Fruit fly (Drosophila melanogaster) whole organism, prepupa: ENCODE data around the gene Usp12-46.
A peak's percentile ranks its signal among the peaks of the same experiment; 100 is the strongest.

Experiments used
- Blimp-1 ChIP-seq: fragments of 200-800 bp; sonication (Bioruptor generic); optimal IDR thresholded peaks from 3 replicates; lab custom pipeline; 2017; ENCODE audit warnings: missing biosample characterization, missing genetic modification characterization, mild to moderate bottlenecking, moderate library complexity, missing genetic modification reagents
- CG10631 ChIP-seq: fragments of 200-800 bp; sonication (Bioruptor generic); optimal IDR thresholded peaks from 2 replicates; lab custom pipeline; 2016; ENCODE audit warnings: missing biosample characterization, missing genetic modification characterization
- CG10669 ChIP-seq: fragments of 200-800 bp; sonication (Bioruptor generic); optimal IDR thresholded peaks from 3 replicates; lab custom pipeline; 2018; ENCODE audit warnings: missing biosample characterization, mild to moderate bottlenecking, missing genetic modification characterization, moderate library complexity
- CG11294 ChIP-seq: fragments of 200-800 bp; sonication (Bioruptor generic); IDR thresholded peaks from 2 replicates; pipeline ENCODE4 v1.3.6; 2022; ENCODE audit warnings: missing biosample characterization, missing genetic modification characterization
- CG11762 ChIP-seq: fragments of 200-800 bp; sonication (Bioruptor generic); optimal IDR thresholded peaks from 3 replicates; lab custom pipeline; 2016; ENCODE audit warnings: missing biosample characterization, missing genetic modification characterization; ENCODE audit not compliant: insufficient read depth
- CG11902 ChIP-seq: fragments of 200-800 bp; sonication (Bioruptor generic); optimal IDR thresholded peaks from 3 replicates; lab custom pipeline; 2016; ENCODE audit warnings: missing biosample characterization, missing genetic modification characterization
- CG15336 ChIP-seq: fragments of 200-800 bp; sonication (Bioruptor generic); IDR thresholded peaks from 2 replicates; pipeline ENCODE4 v1.3.6; 2022; ENCODE audit warnings: missing biosample characterization, missing genetic modification characterization
- CG16779 ChIP-seq: fragments of 200-800 bp; sonication (Bioruptor generic); optimal IDR thresholded peaks from 3 replicates; lab custom pipeline; 2017; ENCODE audit warnings: missing biosample characterization, mild to moderate bottlenecking, missing genetic modification characterization
- CG3032 ChIP-seq: fragments of 200-800 bp; optimal IDR thresholded peaks from 2 replicates; lab custom pipeline; 2019; ENCODE audit warnings: missing biosample characterization, mild to moderate bottlenecking, missing genetic modification characterization, moderate library complexity
- CG34406 ChIP-seq: fragments of 200-800 bp; sonication (Bioruptor generic); optimal IDR thresholded peaks from 3 replicates; lab custom pipeline; 2016; ENCODE audit warnings: missing biosample characterization, missing genetic modification characterization
- CG3919 ChIP-seq: fragments of 200-800 bp; sonication (Bioruptor generic); optimal IDR thresholded peaks from 3 replicates; lab custom pipeline; 2016; ENCODE audit warnings: missing biosample characterization, missing genetic modification characterization
- CG4318 ChIP-seq: fragments of 200-800 bp; sonication (Bioruptor generic); optimal IDR thresholded peaks from 3 replicates; lab custom pipeline; 2017; ENCODE audit warnings: missing biosample characterization, mild to moderate bottlenecking, missing genetic modification characterization
- CG6276 ChIP-seq: fragments of 200-800 bp; sonication (Bioruptor generic); optimal IDR thresholded peaks from 2 replicates; lab custom pipeline; 2017; ENCODE audit warnings: missing biosample characterization, mild to moderate bottlenecking, missing genetic modification characterization
- CG6792 ChIP-seq: fragments of 200-800 bp; sonication (Bioruptor generic); optimal IDR thresholded peaks from 3 replicates; lab custom pipeline; 2016; ENCODE audit warnings: missing biosample characterization, missing genetic modification characterization
- CG6854 ChIP-seq: fragments of 200-800 bp; sonication (Bioruptor generic); optimal IDR thresholded peaks from 2 replicates; lab custom pipeline; 2017; ENCODE audit warnings: missing biosample characterization, mild to moderate bottlenecking, missing genetic modification characterization
- CG7368 ChIP-seq: fragments of 200-800 bp; sonication (Bioruptor generic); optimal IDR thresholded peaks from 3 replicates; lab custom pipeline; 2016; ENCODE audit warnings: missing biosample characterization, missing genetic modification characterization
- CG8119 ChIP-seq: fragments of 200-800 bp; sonication (Bioruptor generic); IDR thresholded peaks from 3 replicates; pipeline ENCODE4 v1.3.6; 2022; ENCODE audit warnings: missing biosample characterization, missing genetic modification characterization
- CG8319 ChIP-seq: fragments of 200-800 bp; sonication (Bioruptor generic); optimal IDR thresholded peaks from 3 replicates; lab custom pipeline; 2016; ENCODE audit warnings: missing biosample characterization, missing genetic modification characterization
- CG8632 ChIP-seq: fragments of 200-800 bp; sonication (Bioruptor generic); optimal IDR thresholded peaks from 3 replicates; lab custom pipeline; 2016; ENCODE audit warnings: missing biosample characterization, missing genetic modification characterization
- CG9139 ChIP-seq: fragments of 200-800 bp; sonication (Bioruptor generic); optimal IDR thresholded peaks from 3 replicates; lab custom pipeline; 2017; ENCODE audit warnings: missing biosample characterization, mild to moderate bottlenecking, missing genetic modification characterization
- Eip78C ChIP-seq: fragments of 200-800 bp; sonication (Bioruptor generic); peaks from one replicate; lab custom pipeline; 2016; ENCODE audit warnings: missing biosample characterization, missing genetic modification characterization
- Ets96B ChIP-seq: fragments of 200-800 bp; optimal IDR thresholded peaks from 2 replicates; lab custom pipeline; 2019; ENCODE audit warnings: missing biosample characterization, mild to moderate bottlenecking, missing genetic modification characterization, moderate library complexity
- Gug ChIP-seq: fragments of 200-800 bp; sonication (Bioruptor generic); IDR thresholded peaks from 2 replicates; pipeline ENCODE4 v1.3.6; 2022; ENCODE audit warnings: missing biosample characterization, missing genetic modification characterization
- Hr4 ChIP-seq: fragments of 200-800 bp; sonication (Bioruptor generic); optimal IDR thresholded peaks from 3 replicates; lab custom pipeline; 2016; ENCODE audit warnings: missing biosample characterization, missing genetic modification characterization
- Met ChIP-seq: fragments of 200-800 bp; sonication (Bioruptor generic); optimal IDR thresholded peaks from 3 replicates; lab custom pipeline; 2016; ENCODE audit warnings: missing biosample characterization, missing genetic modification characterization
- OdsH ChIP-seq: fragments of 200-800 bp; sonication (Bioruptor generic); optimal IDR thresholded peaks from 3 replicates; lab custom pipeline; 2016; ENCODE audit warnings: missing biosample characterization, missing genetic modification characterization
- Smox ChIP-seq: fragments of 200-800 bp; sonication (Bioruptor generic); optimal IDR thresholded peaks from 3 replicates; lab custom pipeline; 2016; ENCODE audit warnings: missing biosample characterization, missing genetic modification characterization
- Sox102F ChIP-seq: fragments of 200-800 bp; sonication (Bioruptor generic); optimal IDR thresholded peaks from 2 replicates; lab custom pipeline; 2016; ENCODE audit warnings: missing biosample characterization, mild to moderate bottlenecking, missing genetic modification characterization
- Sox14 ChIP-seq: fragments of 200-800 bp; sonication (Bioruptor generic); optimal IDR thresholded peaks from 3 replicates; lab custom pipeline; 2016; ENCODE audit warnings: missing biosample characterization, missing genetic modification characterization
- Sox15 ChIP-seq: fragments of 200-800 bp; sonication (Bioruptor generic); optimal IDR thresholded peaks from 3 replicates; lab custom pipeline; 2016; ENCODE audit warnings: missing biosample characterization, missing genetic modification characterization
- achi ChIP-seq: fragments of 200-800 bp; sonication (Bioruptor generic); optimal IDR thresholded peaks from 3 replicates; lab custom pipeline; 2016; ENCODE audit warnings: missing biosample characterization, missing genetic modification characterization
- acj6 ChIP-seq: fragments of 200-800 bp; sonication (Bioruptor generic); optimal IDR thresholded peaks from 3 replicates; lab custom pipeline; 2016; ENCODE audit warnings: missing biosample characterization, missing genetic modification characterization
- dac ChIP-seq: fragments of 200-800 bp; sonication (Bioruptor generic); optimal IDR thresholded peaks from 2 replicates; lab custom pipeline; 2017; ENCODE audit warnings: missing biosample characterization, mild to moderate bottlenecking, missing genetic modification characterization
- eg ChIP-seq: fragments of 200-800 bp; sonication (Bioruptor generic); IDR thresholded peaks from 3 replicates; pipeline ENCODE4 v1.3.6; 2022; ENCODE audit warnings: missing biosample characterization, missing genetic modification characterization
- esn ChIP-seq: fragments of 200-800 bp; sonication (Bioruptor generic); optimal IDR thresholded peaks from 2 replicates; lab custom pipeline; 2016; ENCODE audit warnings: missing biosample characterization, mild to moderate bottlenecking, missing genetic modification characterization, moderate library complexity
- fd59A ChIP-seq: fragments of 200-800 bp; sonication (Bioruptor generic); optimal IDR thresholded peaks from 2 replicates; lab custom pipeline; 2017; ENCODE audit warnings: missing biosample characterization, mild to moderate bottlenecking, missing genetic modification characterization, missing genetic modification reagents
- fd85E ChIP-seq: fragments of 200-800 bp; sonication (Bioruptor generic); optimal IDR thresholded peaks from 3 replicates; lab custom pipeline; 2016; ENCODE audit warnings: missing biosample characterization, missing genetic modification characterization
- lz ChIP-seq: fragments of 200-800 bp; sonication (Bioruptor generic); optimal IDR thresholded peaks from 3 replicates; lab custom pipeline; 2016; ENCODE audit warnings: missing biosample characterization, missing genetic modification characterization
- net ChIP-seq: fragments of 200-800 bp; sonication (Bioruptor generic); optimal IDR thresholded peaks from 3 replicates; lab custom pipeline; 2016; ENCODE audit warnings: missing biosample characterization, missing genetic modification characterization
- pdm3 ChIP-seq: fragments of 200-800 bp; sonication (Bioruptor generic); optimal IDR thresholded peaks from 3 replicates; lab custom pipeline; 2016; ENCODE audit warnings: missing biosample characterization, missing genetic modification characterization
- salr ChIP-seq, 2 experiments: fragments of 200-800 bp; sonication (Bioruptor generic); optimal IDR thresholded peaks; 3 replicates each; lab custom pipeline; 2016 to 2018; ENCODE audit warnings: missing biosample characterization in 2 of 2, missing genetic modification characterization in 2 of 2, mild to moderate bottlenecking in 1 of 2
- spab ChIP-seq: fragments of 200-800 bp; sonication (Bioruptor generic); optimal IDR thresholded peaks from 2 replicates; lab custom pipeline; 2017; ENCODE audit warnings: missing biosample characterization, mild to moderate bottlenecking, missing genetic modification characterization, missing genetic modification reagents
- ss ChIP-seq, 2 experiments: fragments of 200-800 bp; sonication (Bioruptor generic); optimal IDR thresholded peaks; 2 replicates in 1 of 2; 3 replicates in 1 of 2; lab custom pipeline; 2017 to 2018; ENCODE audit warnings: mild to moderate bottlenecking in 2 of 2, missing biosample characterization in 2 of 2, missing genetic modification characterization in 2 of 2, moderate library complexity in 1 of 2
- svp ChIP-seq: fragments of 200-800 bp; sonication (Bioruptor generic); peaks from one replicate; lab custom pipeline; 2016; ENCODE audit warnings: missing biosample characterization, missing genetic modification characterization
- vri ChIP-seq: fragments of 200-800 bp; sonication (Bioruptor generic); optimal IDR thresholded peaks from 3 replicates; lab custom pipeline; 2016; ENCODE audit warnings: missing biosample characterization, mild to moderate bottlenecking, missing genetic modification characterization

The Usp12-46 gene

dm6 chr3R:22718937-22719606 lies 31.6 kb upstream of the Usp12-46 start:
- no peak for TF ChIP-seq fd85E (GFP tag; lab: Kevin White, UChicago)
- no peak for TF ChIP-seq OdsH (GFP tag; lab: Kevin White, UChicago)
- TF ChIP-seq esn (GFP tag; lab: Kevin White, UChicago): no peak
- no peak for TF ChIP-seq CG16779
- no peak for TF ChIP-seq CG11762 (GFP tag; lab: Kevin White, UChicago)

dm6 chr3R:22719607-22719949 lies 31.1 kb upstream of the Usp12-46 start:
- TF ChIP-seq spab (GFP tag; lab: Kevin White, UChicago) (no peak), OdsH (GFP tag; lab: Kevin White, UChicago) (no peak), dac (GFP tag; lab: Kevin White, UChicago) (no peak), CG3032 (tag; lab: Kevin White, UChicago) (no peak), Ets96B (tag; lab: Kevin White, UChicago) (no peak), Sox14 (no peak), Blimp-1 (no peak), CG11294 (GFP tag; lab: Robert Waterston, UW) (no peak), esn (GFP tag; lab: Kevin White, UChicago) (no peak)

- peak; percentile 90 for TF ChIP-seq CG8119 (GFP tag; lab: Robert Waterston, UW)
- TF ChIP-seq CG11294 (GFP tag; lab: Robert Waterston, UW): no peak
- TF ChIP-seq CG9139 (GFP tag; lab: Kevin White, UChicago): peak; percentile 90
- TF ChIP-seq fd85E (GFP tag; lab: Kevin White, UChicago): no peak
- peak; percentile 46 for TF ChIP-seq CG34406 (GFP tag; lab: Kevin White, UChicago)
- TF ChIP-seq salr (GFP tag; optimal IDR thresholded peaks at IDR 0.05; lab: Kevin White, UChicago): peak; percentile 44 to 85
- TF ChIP-seq fd59A: peak; percentile 64
- peak; percentile 92 to 96 for TF ChIP-seq ss (GFP tag; optimal IDR thresholded peaks at IDR 0.05; lab: Kevin White, UChicago)
- peak; percentile 37 for TF ChIP-seq vri (GFP tag; lab: Kevin White, UChicago)
- peak; percentile 52 for TF ChIP-seq CG8632
- TF ChIP-seq CG10631 (GFP tag; lab: Kevin White, UChicago): no peak
- peak; percentile 84 for TF ChIP-seq CG16779
- peak; percentile 80 for TF ChIP-seq eg (GFP tag; lab: Robert Waterston, UW)
- peak; percentile 32 for TF ChIP-seq Sox14
- TF ChIP-seq CG6792 (GFP tag; lab: Kevin White, UChicago): peak; percentile 22
- TF ChIP-seq pdm3 (GFP tag; lab: Kevin White, UChicago): no peak
- peak; percentile 24 for TF ChIP-seq CG8319 (GFP tag; lab: Kevin White, UChicago)
- peak; percentile 78 for TF ChIP-seq CG15336 (GFP tag; lab: Robert Waterston, UW)
- TF ChIP-seq svp (GFP tag; lab: Kevin White, UChicago): peak; percentile 28
- no peak for TF ChIP-seq Sox15 (GFP tag; lab: Kevin White, UChicago)
- TF ChIP-seq CG6276 (GFP tag; lab: Kevin White, UChicago): peak; percentile 85
- TF ChIP-seq dac (GFP tag; lab: Kevin White, UChicago): peak; percentile 27
- TF ChIP-seq acj6 (GFP tag; lab: Kevin White, UChicago): peak; percentile 22
- TF ChIP-seq Met (GFP tag; lab: Kevin White, UChicago): no peak
- no peak for TF ChIP-seq OdsH (GFP tag; lab: Kevin White, UChicago)
- peak; percentile 81 for TF ChIP-seq net (GFP tag; lab: Kevin White, UChicago)
- peak; percentile 52 for TF ChIP-seq CG3919 (GFP tag; lab: Kevin White, UChicago)
- TF ChIP-seq Eip78C (GFP tag; lab: Kevin White, UChicago): peak; percentile 20
- peak; percentile 69 for TF ChIP-seq Gug
- peak; percentile 23 for TF ChIP-seq CG7368
- TF ChIP-seq lz (GFP tag; lab: Kevin White, UChicago): peak; percentile 1
- peak; percentile 11 for TF ChIP-seq Blimp-1
- TF ChIP-seq Sox102F (GFP tag; lab: Kevin White, UChicago): no peak
- no peak for TF ChIP-seq Smox (GFP tag; lab: Kevin White, UChicago)
- peak; percentile 64 for TF ChIP-seq Ets96B (tag; lab: Kevin White, UChicago)
- TF ChIP-seq CG10669 (GFP tag; lab: Kevin White, UChicago): peak; percentile 74
- TF ChIP-seq Hr4 (GFP tag; lab: Kevin White, UChicago): no peak
- TF ChIP-seq CG4318 (GFP tag; lab: Kevin White, UChicago): no peak
- TF ChIP-seq CG11902: no peak
- TF ChIP-seq achi (GFP tag; lab: Kevin White, UChicago): peak; percentile 47
- TF ChIP-seq esn (GFP tag; lab: Kevin White, UChicago): peak; percentile 27
- peak; percentile 64 for TF ChIP-seq CG3032 (tag; lab: Kevin White, UChicago)
- TF ChIP-seq CG6854: peak; percentile 18
Observed at dm6 chr3R:22720808-22721306, 29.8 kb upstream of the Usp12-46 start, which contains the start of gene wge. Gene wge, minus strand, starts transcription at chr3R:22721150.
